Worm (Caenorhabditis elegans): ENCODE measurements around the gene T19D12.1.

The T19D12.1 gene

ce11 chrII:6695388-6695787, 28.7 kb downstream of the T19D12.1 start, which contains the start of gene C18H9.5:
Gene C18H9.5, minus strand, starts transcription at chrII:6695566.
- no peak for TF ChIP-seq ztf-23 (GFP tag; IDR thresholded peaks at IDR 0.05)

- TF ChIP-seq ztf-23 (GFP tag; IDR thresholded peaks at IDR 0.05) (no peak), tab-1 (GFP tag; IDR thresholded peaks at IDR 0.05) (no peak), flt-1 (GFP tag; IDR thresholded peaks at IDR 0.05) (no peak), T22C8.4 (GFP tag; IDR thresholded peaks at IDR 0.05) (no peak), ref-1 (GFP tag; conservative IDR thresholded peaks at IDR 0.05) (no peak), cog-1 (tag; optimal IDR thresholded peaks at IDR 0.05) (no peak), klf-2 (GFP tag; conservative IDR thresholded peaks at IDR 0.05) (no peak)
These were observed 32.1 kb downstream of the T19D12.1 start, which contains the start of gene C18H9.1 for ce11 chrII:6698784-6699183. Gene C18H9.1, plus strand, starts transcription at chrII:6699084.

ce11 chrII:6701497-6701896, 34.8 kb downstream of the T19D12.1 start, which contains the start of gene C18H9.6:
Gene C18H9.6, minus strand, starts transcription at chrII:6701625.
- TF ChIP-seq tab-1 (GFP tag; IDR thresholded peaks at IDR 0.05) = no peak

- TF ChIP-seq tab-1 (GFP tag; IDR thresholded peaks at IDR 0.05) (no peak), ztf-29 (GFP tag; IDR thresholded peaks at IDR 0.05) (no peak), med-1 (GFP tag; optimal IDR thresholded peaks at IDR 0.05; ENCODE audit: insufficient read depth) (no peak)
These were observed 39.0 kb downstream of the T19D12.1 start, which contains the start of gene rpy-1 for ce11 chrII:6705593-6706228. Gene rpy-1, minus strand, starts transcription at chrII:6705643.

- TF ChIP-seq flt-1 (GFP tag; IDR thresholded peaks at IDR 0.05) (no peak), cog-1 (tag; optimal IDR thresholded peaks at IDR 0.05) (no peak), ref-1 (GFP tag; conservative IDR thresholded peaks at IDR 0.05) (no peak), T22C8.4 (GFP tag; IDR thresholded peaks at IDR 0.05) (no peak), klf-2 (GFP tag; conservative IDR thresholded peaks at IDR 0.05) (no peak), ztf-29 (GFP tag; IDR thresholded peaks at IDR 0.05) (no peak), tab-1 (GFP tag; IDR thresholded peaks at IDR 0.05) (no peak), ztf-23 (GFP tag; IDR thresholded peaks at IDR 0.05) (no peak), med-1 (GFP tag; optimal IDR thresholded peaks at IDR 0.05; ENCODE audit: insufficient read depth) (no peak)
These were observed 39.9 kb downstream of the T19D12.1 start for ce11 chrII:6706552-6707091.

- no peak for TF ChIP-seq klf-2 (GFP tag; conservative IDR thresholded peaks at IDR 0.05)
- no peak for TF ChIP-seq ztf-23 (GFP tag; IDR thresholded peaks at IDR 0.05)
- TF ChIP-seq ztf-29 (GFP tag; IDR thresholded peaks at IDR 0.05) = no peak
- no peak for TF ChIP-seq T22C8.4 (GFP tag; IDR thresholded peaks at IDR 0.05)
- TF ChIP-seq med-1 (GFP tag; optimal IDR thresholded peaks at IDR 0.05; ENCODE audit: insufficient read depth) = no peak
These were observed 41.0 kb downstream of the T19D12.1 start for ce11 chrII:6707496-6708260.

- TF ChIP-seq med-1 (GFP tag; optimal IDR thresholded peaks at IDR 0.05; ENCODE audit: insufficient read depth) (no peak), tab-1 (GFP tag; IDR thresholded peaks at IDR 0.05) (no peak), klf-2 (GFP tag; conservative IDR thresholded peaks at IDR 0.05) (no peak), ref-1 (GFP tag; conservative IDR thresholded peaks at IDR 0.05) (no peak), ztf-23 (GFP tag; IDR thresholded peaks at IDR 0.05) (no peak), flt-1 (GFP tag; IDR thresholded peaks at IDR 0.05) (no peak), ztf-29 (GFP tag; IDR thresholded peaks at IDR 0.05) (no peak), T22C8.4 (GFP tag; IDR thresholded peaks at IDR 0.05) (no peak)
These were observed 42.3 kb downstream of the T19D12.1 start for ce11 chrII:6708980-6709379.

- no peak for TF ChIP-seq klf-2 (GFP tag; conservative IDR thresholded peaks at IDR 0.05)
- TF ChIP-seq flt-1 (GFP tag; IDR thresholded peaks at IDR 0.05) = no peak
- TF ChIP-seq ztf-23 (GFP tag; IDR thresholded peaks at IDR 0.05) = no peak
- TF ChIP-seq cog-1 (tag; optimal IDR thresholded peaks at IDR 0.05) = no peak
- no peak for TF ChIP-seq ref-1 (GFP tag; conservative IDR thresholded peaks at IDR 0.05)
- TF ChIP-seq T22C8.4 (GFP tag; IDR thresholded peaks at IDR 0.05) = no peak
- TF ChIP-seq ztf-29 (GFP tag; IDR thresholded peaks at IDR 0.05) = no peak
- TF ChIP-seq tab-1 (GFP tag; IDR thresholded peaks at IDR 0.05) = no peak
- no peak for TF ChIP-seq med-1 (GFP tag; optimal IDR thresholded peaks at IDR 0.05; ENCODE audit: insufficient read depth)
These were observed 43.0 kb downstream of the T19D12.1 start for ce11 chrII:6709680-6710079.

- TF ChIP-seq flt-1 (GFP tag; IDR thresholded peaks at IDR 0.05) = no peak
- no peak for TF ChIP-seq klf-2 (GFP tag; conservative IDR thresholded peaks at IDR 0.05)
- TF ChIP-seq tab-1 (GFP tag; IDR thresholded peaks at IDR 0.05) = no peak
- no peak for TF ChIP-seq ztf-29 (GFP tag; IDR thresholded peaks at IDR 0.05)
- no peak for TF ChIP-seq ref-1 (GFP tag; conservative IDR thresholded peaks at IDR 0.05)
- no peak for TF ChIP-seq T22C8.4 (GFP tag; IDR thresholded peaks at IDR 0.05)
- no peak for TF ChIP-seq cog-1 (tag; optimal IDR thresholded peaks at IDR 0.05)
- TF ChIP-seq med-1 (GFP tag; optimal IDR thresholded peaks at IDR 0.05; ENCODE audit: insufficient read depth) = no peak
- no peak; the same call in 1 of the 2 replicates for TF ChIP-seq ztf-23 (GFP tag; IDR thresholded peaks at IDR 0.05)
These were observed 43.9 kb downstream of the T19D12.1 start for ce11 chrII:6710596-6710995.
